Worm (Caenorhabditis elegans) whole organism, late embryonic: Measurements from ENCODE around the gene dct-18.

ENCODE experiments used
- C38D4.7 ChIP-seq: fragments of 200-800 bp; sonication (Bioruptor generic); optimal IDR thresholded peaks from 2 replicates; lab custom pipeline; 2018; ENCODE audit warnings: mild to moderate bottlenecking, missing genetic modification characterization, moderate library complexity, missing compliant biosample characterization
- ama-1 ChIP-seq: fragments of 150-350 bp; optimal IDR thresholded peaks from 2 replicates; lab custom pipeline; 2014
- pqm-1 ChIP-seq: sonication (generic microtip); optimal IDR thresholded peaks from 2 replicates; lab custom pipeline; 2016; ENCODE audit warnings: missing genetic modification characterization, missing compliant biosample characterization

- TF ChIP-seq pqm-1 (tag; lab: Kevin White, UChicago) (no peak), ama-1 (no peak), C38D4.7 (no peak)
Observed at ce11 chrII:12961743-12962142, 30.1 kb downstream of the dct-18 start.
